Fruit fly (Drosophila melanogaster) whole organism, embryonic: Measurements from ENCODE around the gene mRpL15.

Source experiments
- B-H1 ChIP-seq: fragments of 200-800 bp; sonication (Bioruptor generic); IDR thresholded peaks from 3 replicates; pipeline ENCODE4 v1.3.6; 2022; ENCODE audit warnings: missing biosample characterization, missing genetic modification characterization
- BEAF-32 ChIP-seq: fragments of 200-800 bp; sonication (Bioruptor generic); optimal IDR thresholded peaks from 3 replicates; lab custom pipeline; 2017; ENCODE audit warnings: missing biosample characterization, missing genetic modification characterization, mild to moderate bottlenecking, moderate library complexity, missing genetic modification reagents
- BtbVII ChIP-seq: fragments of 200-800 bp; sonication (Bioruptor generic); optimal IDR thresholded peaks from 3 replicates; lab custom pipeline; 2017; ENCODE audit warnings: missing biosample characterization, mild to moderate bottlenecking, missing genetic modification characterization
- C15 ChIP-seq: fragments of 200-800 bp; sonication (Bioruptor generic); IDR thresholded peaks from 3 replicates; pipeline ENCODE4 v1.3.6; 2022; ENCODE audit warnings: missing biosample characterization, missing genetic modification characterization
- CG10321 ChIP-seq: fragments of 200-800 bp; sonication (Bioruptor generic); IDR thresholded peaks from 2 replicates; pipeline ENCODE4 v1.3.6; 2022; ENCODE audit warnings: missing biosample characterization, missing genetic modification characterization
- CG11247 ChIP-seq: fragments of 200-800 bp; sonication (Bioruptor generic); IDR thresholded peaks from 2 replicates; pipeline ENCODE4 v1.3.6; 2022; ENCODE audit warnings: missing biosample characterization, missing genetic modification characterization
- CG12942 ChIP-seq: fragments of 200-800 bp; sonication (Bioruptor generic); optimal IDR thresholded peaks from 3 replicates; lab custom pipeline; 2016; ENCODE audit warnings: missing biosample characterization, missing genetic modification characterization
- CG14667 ChIP-seq: fragments of 200-800 bp; sonication (Bioruptor generic); IDR thresholded peaks from 2 replicates; pipeline ENCODE4 v1.3.6; 2022; ENCODE audit warnings: missing biosample characterization, missing genetic modification characterization
- CG16779 ChIP-seq: fragments of 200-800 bp; sonication (Bioruptor generic); IDR thresholded peaks from 2 replicates; pipeline ENCODE4 v1.3.6; 2022; ENCODE audit warnings: missing biosample characterization, missing genetic modification characterization
- CG17359 ChIP-seq: fragments of 200-800 bp; sonication (Bioruptor generic); optimal IDR thresholded peaks from 3 replicates; lab custom pipeline; 2018; ENCODE audit warnings: missing biosample characterization, mild to moderate bottlenecking, missing genetic modification characterization, moderate library complexity
- CG18011 ChIP-seq: fragments of 200-800 bp; sonication (Bioruptor generic); optimal IDR thresholded peaks from 2 replicates; lab custom pipeline; 2017; ENCODE audit warnings: missing biosample characterization, missing genetic modification characterization, mild to moderate bottlenecking, moderate library complexity, missing genotype
- CG2678 ChIP-seq: fragments of 200-800 bp; sonication (Bioruptor generic); optimal IDR thresholded peaks from 3 replicates; lab custom pipeline; 2019; ENCODE audit warnings: missing biosample characterization, mild to moderate bottlenecking, missing genetic modification characterization, moderate library complexity
- CG2889 ChIP-seq: fragments of 200-800 bp; sonication (Bioruptor generic); IDR thresholded peaks from 3 replicates; pipeline ENCODE4 v1.3.6; 2022; ENCODE audit warnings: missing biosample characterization, missing genetic modification characterization
- CG3281 ChIP-seq: fragments of 200-800 bp; sonication (Bioruptor generic); optimal IDR thresholded peaks from 3 replicates; lab custom pipeline; 2017; ENCODE audit warnings: missing biosample characterization, mild to moderate bottlenecking, missing genetic modification characterization
- CG3847 ChIP-seq: fragments of 200-800 bp; sonication (Bioruptor generic); IDR thresholded peaks from 2 replicates; pipeline ENCODE4 v1.3.6; 2022; ENCODE audit warnings: missing biosample characterization, missing genetic modification characterization
- CG5245 ChIP-seq: fragments of 200-800 bp; sonication (Bioruptor generic); optimal IDR thresholded peaks from 3 replicates; lab custom pipeline; 2016; ENCODE audit warnings: missing biosample characterization, missing genetic modification characterization
- CG7556 ChIP-seq: fragments of 200-800 bp; sonication (Bioruptor generic); optimal IDR thresholded peaks from 2 replicates; lab custom pipeline; 2017; ENCODE audit warnings: missing biosample characterization, mild to moderate bottlenecking, missing genetic modification characterization
- CG7928 ChIP-seq: fragments of 200-800 bp; sonication (Bioruptor generic); optimal IDR thresholded peaks from 2 replicates; lab custom pipeline; 2017; ENCODE audit warnings: missing biosample characterization, mild to moderate bottlenecking, missing genetic modification characterization
- CG8944 ChIP-seq: fragments of 200-800 bp; sonication (Bioruptor generic); optimal IDR thresholded peaks from 3 replicates; lab custom pipeline; 2016; ENCODE audit warnings: missing biosample characterization, missing genetic modification characterization
- CTCF ChIP-seq: fragments of 200-800 bp; sonication (Bioruptor generic); optimal IDR thresholded peaks from 2 replicates; lab custom pipeline; 2017; ENCODE audit warnings: missing biosample characterization, mild to moderate bottlenecking, missing genetic modification characterization, moderate library complexity
- CkIIα-i1 ChIP-seq: fragments of 200-800 bp; sonication (Bioruptor generic); IDR thresholded peaks from 2 replicates; pipeline ENCODE4 v1.3.6; 2022; ENCODE audit warnings: missing biosample characterization, missing genetic modification characterization
- D19B ChIP-seq: fragments of 200-800 bp; sonication (Bioruptor generic); optimal IDR thresholded peaks from 2 replicates; lab custom pipeline; 2017; ENCODE audit warnings: missing biosample characterization, mild to moderate bottlenecking, missing genetic modification characterization
- Dip3 ChIP-seq: fragments of 200-800 bp; sonication (Bioruptor generic); optimal IDR thresholded peaks from 3 replicates; lab custom pipeline; 2016; ENCODE audit warnings: missing biosample characterization, missing genetic modification characterization
- Dll ChIP-seq: fragments of 200-800 bp; sonication (Bioruptor generic); IDR thresholded peaks from 4 replicates; pipeline ENCODE4 v1.3.6; 2022; ENCODE audit warnings: missing biosample characterization, missing genetic modification characterization; ENCODE audit not compliant: partially characterized antibody
- Ets97D ChIP-seq: fragments of 200-800 bp; sonication (Bioruptor generic); optimal IDR thresholded peaks from 3 replicates; lab custom pipeline; 2016; ENCODE audit warnings: missing biosample characterization, missing genetic modification characterization
- HLH4C ChIP-seq: fragments of 200-800 bp; sonication (Bioruptor generic); IDR thresholded peaks from 3 replicates; pipeline ENCODE4 v1.3.6; 2022; ENCODE audit warnings: missing biosample characterization, missing genetic modification characterization; ENCODE audit not compliant: partially characterized antibody
- Hmx ChIP-seq: fragments of 200-800 bp; sonication (Bioruptor generic); optimal IDR thresholded peaks from 2 replicates; lab custom pipeline; 2016; ENCODE audit warnings: missing biosample characterization, missing genetic modification characterization
- MTF-1 ChIP-seq: fragments of 200-800 bp; sonication (Bioruptor generic); optimal IDR thresholded peaks from 2 replicates; lab custom pipeline; 2018; ENCODE audit warnings: missing biosample characterization, mild to moderate bottlenecking, missing genetic modification characterization, borderline replicate concordance
- NC2β ChIP-seq: fragments of 200-800 bp; sonication (Bioruptor generic); optimal IDR thresholded peaks from 2 replicates; lab custom pipeline; 2016; ENCODE audit warnings: missing biosample characterization, missing genetic modification characterization
- Rx ChIP-seq: fragments of 200-800 bp; sonication (Bioruptor generic); IDR thresholded peaks from 2 replicates; pipeline ENCODE4 v1.3.6; 2022; ENCODE audit warnings: missing biosample characterization, missing genetic modification characterization
- amos ChIP-seq: fragments of 200-800 bp; sonication (Bioruptor generic); IDR thresholded peaks from 2 replicates; pipeline ENCODE4 v1.3.6; 2022; ENCODE audit warnings: missing biosample characterization, missing genetic modification characterization; ENCODE audit not compliant: partially characterized antibody
- aop ChIP-seq: fragments of 200-800 bp; sonication (Bioruptor generic); IDR thresholded peaks from 2 replicates; pipeline ENCODE4 v1.3.6; 2022; ENCODE audit warnings: missing biosample characterization, missing genetic modification characterization
- ara ChIP-seq: fragments of 200-800 bp; sonication (Bioruptor generic); IDR thresholded peaks from 2 replicates; pipeline ENCODE4 v1.3.6; 2022; ENCODE audit warnings: missing biosample characterization, missing genetic modification characterization
- ash1 ChIP-seq: fragments of 200-800 bp; sonication (Bioruptor generic); optimal IDR thresholded peaks from 2 replicates; lab custom pipeline; 2018; ENCODE audit warnings: missing biosample characterization, mild to moderate bottlenecking, missing genetic modification characterization
- chn ChIP-seq: fragments of 200-800 bp; sonication (Bioruptor generic); optimal IDR thresholded peaks from 2 replicates; lab custom pipeline; 2016; ENCODE audit warnings: missing biosample characterization, missing genetic modification characterization
- danr ChIP-seq: fragments of 200-800 bp; sonication (Bioruptor generic); IDR thresholded peaks from 2 replicates; pipeline ENCODE4 v1.3.6; 2022; ENCODE audit warnings: missing biosample characterization, missing genetic modification characterization
- dm ChIP-seq: fragments of 200-800 bp; sonication (Bioruptor generic); optimal IDR thresholded peaks from 3 replicates; lab custom pipeline; 2016; ENCODE audit warnings: missing biosample characterization, missing genetic modification characterization
- ems ChIP-seq: fragments of 200-800 bp; sonication (Bioruptor generic); optimal IDR thresholded peaks from 3 replicates; lab custom pipeline; 2016; ENCODE audit warnings: missing biosample characterization, missing genetic modification characterization
- gem ChIP-seq: fragments of 200-800 bp; sonication (Bioruptor generic); optimal IDR thresholded peaks from 2 replicates; lab custom pipeline; 2019; ENCODE audit warnings: missing biosample characterization, mild to moderate bottlenecking, missing genetic modification characterization, moderate library complexity
- grau ChIP-seq: fragments of 200-800 bp; optimal IDR thresholded peaks from 3 replicates; lab custom pipeline; 2019; ENCODE audit warnings: missing biosample characterization, mild to moderate bottlenecking, missing genetic modification characterization, moderate library complexity
- jigr1 ChIP-seq: fragments of 200-800 bp; sonication (Bioruptor generic); IDR thresholded peaks from 3 replicates; pipeline ENCODE4 v1.3.6; 2022; ENCODE audit warnings: missing biosample characterization, missing genetic modification characterization
- jing ChIP-seq: fragments of 200-800 bp; sonication (Bioruptor generic); optimal IDR thresholded peaks from 2 replicates; lab custom pipeline; 2018; ENCODE audit warnings: missing biosample characterization, mild to moderate bottlenecking, missing genetic modification characterization
- ken ChIP-seq: fragments of 200-800 bp; sonication (Bioruptor generic); IDR thresholded peaks from 3 replicates; pipeline ENCODE4 v1.3.6; 2022; ENCODE audit warnings: missing biosample characterization, missing genetic modification characterization
- luna ChIP-seq: fragments of 200-800 bp; sonication (Bioruptor generic); optimal IDR thresholded peaks from 2 replicates; lab custom pipeline; 2016; ENCODE audit warnings: missing biosample characterization, missing genetic modification characterization
- nerfin-1 ChIP-seq: fragments of 200-800 bp; sonication (Bioruptor generic); optimal IDR thresholded peaks from 3 replicates; lab custom pipeline; 2019; ENCODE audit warnings: missing biosample characterization, mild to moderate bottlenecking, missing genetic modification characterization, moderate library complexity
- odd ChIP-seq: fragments of 200-800 bp; sonication (Bioruptor generic); optimal IDR thresholded peaks from 2 replicates; lab custom pipeline; 2017; ENCODE audit warnings: missing biosample characterization, mild to moderate bottlenecking, missing genetic modification characterization
- org-1 ChIP-seq: fragments of 200-800 bp; sonication (Bioruptor generic); optimal IDR thresholded peaks from 2 replicates; lab custom pipeline; 2017; ENCODE audit warnings: missing biosample characterization, missing genetic modification characterization
- pnt ChIP-seq: fragments of 200-800 bp; sonication (Bioruptor generic); optimal IDR thresholded peaks from 3 replicates; lab custom pipeline; 2016; ENCODE audit warnings: missing biosample characterization, missing genetic modification characterization
- ro ChIP-seq: fragments of 200-800 bp; sonication (Bioruptor generic); IDR thresholded peaks from 2 replicates; pipeline ENCODE4 v1.3.6; 2022; ENCODE audit warnings: missing biosample characterization, missing genetic modification characterization
- row ChIP-seq: fragments of 200-800 bp; sonication (Bioruptor generic); IDR thresholded peaks from 3 replicates; pipeline ENCODE4 v1.3.6; 2022; ENCODE audit warnings: missing biosample characterization, missing genetic modification characterization
- sd ChIP-seq: fragments of 200-800 bp; sonication (Bioruptor generic); optimal IDR thresholded peaks from 3 replicates; lab custom pipeline; 2018; ENCODE audit warnings: missing biosample characterization, mild to moderate bottlenecking, missing genetic modification characterization, moderate library complexity
- sr ChIP-seq: fragments of 200-800 bp; sonication (Bioruptor generic); IDR thresholded peaks from 3 replicates; pipeline ENCODE4 v1.3.6; 2022; ENCODE audit warnings: missing biosample characterization, missing genetic modification characterization
- zfh1 ChIP-seq: fragments of 200-800 bp; sonication (Bioruptor generic); IDR thresholded peaks from 3 replicates; pipeline ENCODE4 v1.3.6; 2022; ENCODE audit warnings: missing biosample characterization, missing genetic modification characterization

The mRpL15 gene

DNA sequence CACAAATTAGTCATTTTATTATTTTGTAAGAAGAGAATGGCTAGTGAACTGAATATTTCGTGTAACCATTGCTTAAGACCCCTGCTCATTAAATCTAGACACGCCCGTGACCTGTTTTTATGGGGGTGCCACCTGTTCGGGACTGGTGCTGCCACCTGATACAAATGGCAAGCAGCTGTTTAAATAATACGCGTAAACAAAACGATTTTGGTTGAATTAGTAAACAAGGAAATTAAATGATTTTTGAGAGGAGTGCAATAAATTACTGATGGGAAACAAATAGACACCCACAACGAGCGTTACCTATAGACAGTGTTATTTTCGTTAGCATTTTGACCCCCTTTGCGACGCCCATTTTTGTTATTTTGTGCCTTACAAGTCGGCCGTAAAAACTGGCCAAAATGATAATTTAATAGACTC lies 38.8 kb upstream of the mRpL15 start (continued):
- TF ChIP-seq danr (no peak), CG7556 (peak; percentile 84), sr (no peak), Hmx (GFP tag; lab: Kevin White, UChicago) (peak; percentile 34), jing (peak; percentile 56), org-1 (GFP tag; lab: Kevin White, UChicago) (peak; percentile 71), CG2678 (tag; lab: Kevin White, UChicago) (peak; percentile 89), aop (GFP tag; lab: Robert Waterston, UW) (no peak), ara (no peak), CG2889 (GFP tag; lab: Robert Waterston, UW) (no peak), grau (tag; lab: Kevin White, UChicago) (peak; percentile 85), B-H1 (GFP tag; lab: Robert Waterston, UW) (no peak), BtbVII (peak; percentile 84), Dll (GFP tag; lab: Robert Waterston, UW) (no peak), nerfin-1 (peak; percentile 62), C15 (GFP tag; lab: Robert Waterston, UW) (no peak), Dip3 (GFP tag; lab: Kevin White, UChicago) (peak; percentile 88), CG17359 (peak; percentile 85), CG10321 (GFP tag; lab: Robert Waterston, UW) (no peak), sd (peak; percentile 58), amos (GFP tag; lab: Robert Waterston, UW) (no peak), CTCF (GFP tag; lab: Kevin White, UChicago) (peak; percentile 27), CG8944 (GFP tag; lab: Kevin White, UChicago) (peak; percentile 89), HLH4C (no peak), ro (no peak), zfh1 (no peak), luna (GFP tag; lab: Kevin White, UChicago) (peak; percentile 87), CG14667 (no peak), CG18011 (GFP tag; lab: Kevin White, UChicago) (peak; percentile 76), row (GFP tag; lab: Robert Waterston, UW) (no peak), Rx (GFP tag; lab: Robert Waterston, UW) (no peak), CG7928 (peak; percentile 60), chn (GFP tag; lab: Kevin White, UChicago) (peak; percentile 87), CG12942 (GFP tag; lab: Kevin White, UChicago) (peak; percentile 88), ems (GFP tag; lab: Kevin White, UChicago) (peak; percentile 74), CG3281 (GFP tag; lab: Kevin White, UChicago) (peak; percentile 88), CG11247 (GFP tag; lab: Robert Waterston, UW) (no peak), odd (GFP tag; lab: Kevin White, UChicago) (peak; percentile 81), D19B (GFP tag; lab: Kevin White, UChicago) (peak; percentile 57), pnt (GFP tag; lab: Kevin White, UChicago) (peak; percentile 79), dm (peak; percentile 73), ash1 (GFP tag; lab: Kevin White, UChicago) (peak; percentile 57), CG16779 (GFP tag; lab: Robert Waterston, UW) (no peak), ken (no peak), NC2β (GFP tag; lab: Kevin White, UChicago) (peak; percentile 73), CG5245 (GFP tag; lab: Kevin White, UChicago) (peak; percentile 81), gem (peak; percentile 92), MTF-1 (peak; percentile 81), jigr1 (GFP tag; lab: Robert Waterston, UW) (no peak), BEAF-32 (GFP tag; lab: Kevin White, UChicago) (peak; percentile 31), CkIIα-i1 (GFP tag; lab: Robert Waterston, UW) (no peak), Ets97D (GFP tag; lab: Kevin White, UChicago) (peak; percentile 85), CG3847 (GFP tag; lab: Robert Waterston, UW) (no peak)
